Fruit fly (Drosophila melanogaster) whole organism, prepupa: ENCODE results near the gene Dic4.

Experiments
- CG3919 ChIP-seq: fragments of 200-800 bp; sonication (Bioruptor generic); optimal IDR thresholded peaks from 3 replicates; lab custom pipeline; 2016; ENCODE audit warnings: missing biosample characterization, missing genetic modification characterization
- Eip78C ChIP-seq: fragments of 200-800 bp; sonication (Bioruptor generic); peaks from one replicate; lab custom pipeline; 2016; ENCODE audit warnings: missing biosample characterization, missing genetic modification characterization
- Sox14 ChIP-seq: fragments of 200-800 bp; sonication (Bioruptor generic); optimal IDR thresholded peaks from 3 replicates; lab custom pipeline; 2016; ENCODE audit warnings: missing biosample characterization, missing genetic modification characterization
- fkh ChIP-seq: fragments of 200-800 bp; sonication (Bioruptor generic); optimal IDR thresholded peaks from 3 replicates; lab custom pipeline; 2017; ENCODE audit warnings: missing biosample characterization, mild to moderate bottlenecking, missing genetic modification characterization, moderate library complexity
- salr ChIP-seq, 2 experiments: fragments of 200-800 bp; sonication (Bioruptor generic); optimal IDR thresholded peaks; 3 replicates each; lab custom pipeline; 2016 to 2018; ENCODE audit warnings: missing biosample characterization in 2 of 2, missing genetic modification characterization in 2 of 2, mild to moderate bottlenecking in 1 of 2
- svp ChIP-seq: fragments of 200-800 bp; sonication (Bioruptor generic); peaks from one replicate; lab custom pipeline; 2016; ENCODE audit warnings: missing biosample characterization, missing genetic modification characterization

Dic4 gene

dm6 chr3L:18665594-18665993, 32.6 kb downstream of the Dic4 start:
- TF ChIP-seq svp (GFP tag; lab: Kevin White, UChicago), result no peak
- TF ChIP-seq CG3919 (GFP tag; lab: Kevin White, UChicago), result peak; percentile 35
- no peak for TF ChIP-seq Sox14 (GFP tag; lab: Kevin White, UChicago)

dm6 chr3L:18653737-18654136, 44.5 kb downstream of the Dic4 start:
- TF ChIP-seq salr (GFP tag; optimal IDR thresholded peaks at IDR 0.05; lab: Kevin White, UChicago) (no peak), fkh (GFP tag; lab: Kevin White, UChicago) (peak; percentile 10), Eip78C (GFP tag; lab: Kevin White, UChicago) (peak; percentile 30)
- TF ChIP-seq, all 60 proteins: peak for 2
